Worm (Caenorhabditis elegans): Measurements from ENCODE around the gene ZK1321.1.

The ZK1321.1 gene

DNA sequence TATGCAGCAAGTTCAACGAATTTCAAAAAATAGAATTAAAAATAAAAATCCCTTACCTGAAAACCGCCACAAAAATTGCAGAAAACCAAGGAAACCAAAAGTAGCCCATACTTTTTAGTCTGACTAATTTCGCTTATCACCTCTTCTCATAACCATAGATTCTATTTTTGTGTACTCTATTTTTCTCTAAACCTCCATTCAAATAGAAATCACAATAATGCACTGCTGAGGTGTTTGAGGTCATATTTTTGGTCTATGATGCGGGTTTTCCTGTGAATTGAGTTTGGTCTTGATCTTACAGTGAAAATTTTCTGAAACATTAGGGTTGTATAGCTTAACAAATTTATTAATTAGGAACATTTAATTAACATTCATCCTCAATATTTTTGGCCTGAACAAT, 28.0 kb downstream of the ZK1321.1 start, which contains the start of gene cyp-13A1:
Gene cyp-13A1, minus strand, starts transcription at position 156 of the 400 bp plus-strand sequence.
- TF ChIP-seq F44E2.7 (GFP tag; IDR thresholded peaks at IDR 0.05): no peak
- TF ChIP-seq unc-130 (GFP tag; optimal IDR thresholded peaks at IDR 0.05): no peak
- peak in 1 of 2 experiments; percentile 87 for TF ChIP-seq unc-62 (GFP tag; optimal IDR thresholded peaks at IDR 0.05 in 1 of 2)
- TF ChIP-seq unc-62 (tag; optimal IDR thresholded peaks at IDR 0.05): no peak
- peak; percentile 27 for TF ChIP-seq nhr-77 (tag; optimal IDR thresholded peaks at IDR 0.05)
- TF ChIP-seq dve-1 (tag; optimal IDR thresholded peaks at IDR 0.05; ENCODE audit: insufficient read depth): peak; percentile 6
- TF ChIP-seq R02D3.7 (tag; optimal IDR thresholded peaks at IDR 0.05): no peak
- peak; percentile 27 for TF ChIP-seq pqm-1 (tag; optimal IDR thresholded peaks at IDR 0.05)
- TF ChIP-seq dmd-6 (GFP tag; IDR thresholded peaks at IDR 0.05): peak; percentile 67; the same call in 1 of the 2 replicates
- peak; percentile 64 for TF ChIP-seq nhr-28 (tag; optimal IDR thresholded peaks at IDR 0.05)
- TF ChIP-seq nhr-102 (tag; optimal IDR thresholded peaks at IDR 0.05): peak; percentile 15

DNA sequence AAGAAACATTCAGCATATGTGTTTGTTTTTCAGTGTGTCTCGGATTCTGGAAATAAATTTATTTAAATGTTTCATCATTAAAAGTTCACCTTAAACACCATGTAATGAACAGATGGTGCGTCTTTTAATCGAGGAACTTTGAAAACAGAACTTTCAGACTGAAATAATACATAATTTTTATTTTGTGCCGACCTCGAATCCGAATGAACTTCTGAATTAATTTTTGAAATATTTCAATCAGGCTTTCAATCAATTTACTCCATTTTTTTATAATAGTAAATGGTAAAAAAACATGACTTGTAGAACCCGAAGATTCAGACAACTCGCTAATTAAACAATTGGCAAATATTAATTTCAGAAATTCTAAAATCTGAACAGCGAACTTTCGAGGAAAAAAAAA, 28.5 kb downstream of the ZK1321.1 start, which contains the start of gene T10B9.14:
Gene T10B9.14, minus strand, starts transcription at position 101 of the 400 bp plus-strand sequence.
- TF ChIP-seq egl-43 (GFP tag; IDR thresholded peaks at IDR 0.05) (no peak), zfp-2 (tag; optimal IDR thresholded peaks at IDR 0.05) (no peak), lin-15B (tag; optimal IDR thresholded peaks at IDR 0.05) (no peak), T20F7.1 (GFP tag; optimal IDR thresholded peaks at IDR 0.05) (no peak), ZK546.5 (tag; optimal IDR thresholded peaks at IDR 0.05) (no peak), lin-29 (GFP tag; IDR thresholded peaks at IDR 0.05) (no peak), aha-1 (tag) (no peak), daf-16 (GFP tag; optimal IDR thresholded peaks at IDR 0.05) (no peak), daf-16 (tag; optimal IDR thresholded peaks at IDR 0.05) (no peak), rbr-2 (tag; optimal IDR thresholded peaks at IDR 0.05) (no peak), arid-1 (GFP tag; conservative IDR thresholded peaks at IDR 0.05) (no peak), unc-39 (tag; optimal IDR thresholded peaks at IDR 0.05) (no peak), jun-1 (tag; optimal IDR thresholded peaks at IDR 0.05) (no peak), dpl-1 (GFP tag; optimal IDR thresholded peaks at IDR 0.05) (no peak), duxl-1 (tag; optimal IDR thresholded peaks at IDR 0.05; ENCODE audit: poor library complexity) (no peak), F49E8.2 (tag; optimal IDR thresholded peaks at IDR 0.05; ENCODE audit: borderline replicate concordance) (no peak), mxl-3 (GFP tag; optimal IDR thresholded peaks at IDR 0.05) (no peak), egl-27 (tag; optimal IDR thresholded peaks at IDR 0.05) (no peak), mdt-29 (GFP tag; IDR thresholded peaks at IDR 0.05) (no peak), daf-19 (GFP tag; conservative IDR thresholded peaks at IDR 0.05) (no peak)

DNA sequence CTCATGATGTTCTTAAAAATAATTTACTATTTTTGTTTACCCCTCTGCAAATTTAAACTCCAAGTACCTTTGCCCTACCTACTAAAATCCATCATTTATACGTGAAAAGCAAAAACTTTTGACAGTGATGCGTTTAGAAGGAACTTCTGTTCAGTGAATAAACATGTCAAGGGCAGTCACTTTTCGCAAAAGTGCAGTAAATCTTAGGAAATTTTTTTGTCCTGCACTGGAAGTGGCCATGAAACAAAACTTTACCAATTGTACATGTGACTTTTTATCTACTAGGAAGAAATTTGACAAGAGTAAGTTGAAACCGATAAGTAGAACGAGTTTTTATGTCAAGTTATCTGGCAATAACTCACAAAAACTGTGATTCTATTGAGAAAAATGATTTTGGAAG, 32.4 kb downstream of the ZK1321.1 start:
- TF ChIP-seq egl-43 (GFP tag; IDR thresholded peaks at IDR 0.05): no peak
- TF ChIP-seq T26A8.4 (GFP tag; IDR thresholded peaks at IDR 0.05): no peak
- TF ChIP-seq nhr-6 (tag; optimal IDR thresholded peaks at IDR 0.05): no peak
- TF ChIP-seq hif-1 (tag; optimal IDR thresholded peaks at IDR 0.05): no peak
- no peak for TF ChIP-seq tag-97 (GFP tag; IDR thresholded peaks at IDR 0.05)
- TF ChIP-seq nhr-25 (tag; optimal IDR thresholded peaks at IDR 0.05; ENCODE audit: borderline replicate concordance, insufficient read depth): peak; percentile 14

DNA sequence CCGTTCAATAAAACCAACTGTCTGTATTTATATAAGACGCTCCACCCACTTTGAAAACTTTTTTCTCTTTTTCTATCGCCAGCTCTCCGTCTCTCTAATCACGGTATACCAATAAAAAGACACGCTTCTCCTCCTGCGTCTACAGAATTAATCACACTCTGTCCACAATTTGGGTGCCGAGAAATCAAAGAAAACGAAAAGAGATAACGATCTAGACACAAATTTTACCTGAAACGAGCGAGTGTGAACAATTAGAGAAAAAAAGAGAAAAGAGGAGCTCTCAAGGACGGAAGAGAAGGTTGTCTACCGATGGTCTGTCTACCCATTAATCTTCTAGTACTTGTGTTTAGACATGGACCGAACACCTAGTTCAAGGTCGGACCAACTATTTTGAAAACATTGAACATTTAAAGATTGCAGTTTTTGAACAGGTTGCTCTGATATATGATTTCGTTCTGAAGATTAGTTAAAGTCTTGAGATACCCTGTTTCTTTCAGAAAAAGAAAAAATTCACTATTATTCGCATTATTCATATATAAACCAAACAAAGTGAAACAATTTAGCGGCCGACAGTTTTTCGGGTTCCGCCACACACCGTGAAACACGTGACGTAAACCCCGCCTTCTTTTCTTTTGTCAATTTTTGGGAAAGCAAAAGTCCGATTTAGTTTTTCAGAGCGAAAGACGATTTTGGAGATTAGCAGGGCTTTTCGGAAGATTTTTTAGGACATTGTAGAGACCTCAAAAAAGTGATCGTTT, 33.7 kb downstream of the ZK1321.1 start, which contains the start of gene cyp-13A2:
Gene cyp-13A2, minus strand, starts transcription at position 235 of the 758 bp plus-strand sequence.
- TF ChIP-seq lin-13 (GFP tag; optimal IDR thresholded peaks at IDR 0.05): peak; percentile 5
- TF ChIP-seq dmd-9 (GFP tag; IDR thresholded peaks at IDR 0.05): no peak
- TF ChIP-seq nhr-11 (tag; optimal IDR thresholded peaks at IDR 0.05): peak; percentile 80
- no peak for TF ChIP-seq lin-1 (GFP tag; IDR thresholded peaks at IDR 0.05)
- TF ChIP-seq T20F7.1 (GFP tag; optimal IDR thresholded peaks at IDR 0.05): peak; percentile 16
- TF ChIP-seq mdl-1 (tag; optimal IDR thresholded peaks at IDR 0.05): peak in 1 of 2 experiments; percentile 22
- TF ChIP-seq madf-5 (GFP tag; IDR thresholded peaks at IDR 0.05): no peak
- TF ChIP-seq nhr-76 (tag; optimal IDR thresholded peaks at IDR 0.05): no peak
- no peak for TF ChIP-seq ceh-82 (tag; optimal IDR thresholded peaks at IDR 0.05)
- TF ChIP-seq dmd-6 (GFP tag; IDR thresholded peaks at IDR 0.05): peak; percentile 87
- peak; percentile 27; the same call in 1 of the 2 replicates for TF ChIP-seq tra-1 (GFP tag; IDR thresholded peaks at IDR 0.05)
- peak; percentile 64 for TF ChIP-seq php-3 (GFP tag; IDR thresholded peaks at IDR 0.05)
- TF ChIP-seq spr-1 (tag; optimal IDR thresholded peaks at IDR 0.05): no peak
- TF ChIP-seq zfp-3 (GFP tag; conservative IDR thresholded peaks at IDR 0.05): no peak
